Worm (Caenorhabditis elegans): ENCODE results near the gene C27D8.2.

The C27D8.2 gene

ce11 chrIV:12755641-12756040 lies 44.6 kb downstream of the C27D8.2 start:
- no peak for TF ChIP-seq elt-3 (tag; optimal IDR thresholded peaks at IDR 0.05)
- TF ChIP-seq R02D3.7 (tag; optimal IDR thresholded peaks at IDR 0.05) = no peak

ce11 chrIV:12757470-12757869 lies 46.5 kb downstream of the C27D8.2 start, which contains the start of gene flp-9:
TSS of gene flp-9 (minus strand) at chrIV:12757570.
- TF ChIP-seq C34F6.9 (tag; optimal IDR thresholded peaks at IDR 0.05) = no peak
- TF ChIP-seq R02D3.7 (tag; optimal IDR thresholded peaks at IDR 0.05) = no peak
- TF ChIP-seq mbf-1 (tag; optimal IDR thresholded peaks at IDR 0.05) = no peak
- no peak for TF ChIP-seq sma-9 (GFP tag; optimal IDR thresholded peaks at IDR 0.05)
- TF ChIP-seq sma-9 (tag; optimal IDR thresholded peaks at IDR 0.05) = no peak
- TF ChIP-seq lin-13 (GFP tag; optimal IDR thresholded peaks at IDR 0.05) = no peak
- TF ChIP-seq alr-1 (tag; optimal IDR thresholded peaks at IDR 0.05) = no peak
- no peak for TF ChIP-seq ZK546.5 (tag; optimal IDR thresholded peaks at IDR 0.05)
- no peak for TF ChIP-seq aly-2 (tag; optimal IDR thresholded peaks at IDR 0.05)
- TF ChIP-seq gmeb-1 (tag; optimal IDR thresholded peaks at IDR 0.05) = no peak
- TF ChIP-seq ztf-1 (GFP tag; conservative IDR thresholded peaks at IDR 0.05) = no peak
- no peak for TF ChIP-seq egl-27 (tag; optimal IDR thresholded peaks at IDR 0.05)
- no peak for TF ChIP-seq blmp-1 (tag; optimal IDR thresholded peaks at IDR 0.05; ENCODE audit: insufficient read depth)
- no peak for TF ChIP-seq lin-39 (tag; optimal IDR thresholded peaks at IDR 0.05)
- no peak for TF ChIP-seq nhr-6 (tag; optimal IDR thresholded peaks at IDR 0.05)
- no peak for TF ChIP-seq nhr-129 (tag; optimal IDR thresholded peaks at IDR 0.05)
- TF ChIP-seq snpc-4 (tag; optimal IDR thresholded peaks at IDR 0.05) = no peak
- no peak for TF ChIP-seq F13H6.1 (tag; optimal IDR thresholded peaks at IDR 0.05)
- TF ChIP-seq sem-4 (tag; optimal IDR thresholded peaks at IDR 0.05) = no peak

- TF ChIP-seq elt-3 (tag; optimal IDR thresholded peaks at IDR 0.05) = no peak
- no peak for TF ChIP-seq C34F6.9 (tag; optimal IDR thresholded peaks at IDR 0.05)
- no peak for TF ChIP-seq nhr-11 (tag; optimal IDR thresholded peaks at IDR 0.05)
- no peak for TF ChIP-seq fos-1 (tag; optimal IDR thresholded peaks at IDR 0.05)
- no peak for TF ChIP-seq blmp-1 (tag; optimal IDR thresholded peaks at IDR 0.05; ENCODE audit: insufficient read depth)
- no peak for TF ChIP-seq sem-4 (tag; optimal IDR thresholded peaks at IDR 0.05)
- TF ChIP-seq snpc-4 (tag; optimal IDR thresholded peaks at IDR 0.05) = no peak
- no peak for TF ChIP-seq aly-2 (tag; optimal IDR thresholded peaks at IDR 0.05)
- no peak for TF ChIP-seq lin-39 (tag; optimal IDR thresholded peaks at IDR 0.05)
- no peak for TF ChIP-seq nhr-10 (tag; optimal IDR thresholded peaks at IDR 0.05)
- no peak for TF ChIP-seq nhr-25 (tag; optimal IDR thresholded peaks at IDR 0.05)
- TF ChIP-seq ama-1 (optimal IDR thresholded peaks at IDR 0.05) = no peak
- no peak for TF ChIP-seq unc-62 (GFP tag; optimal IDR thresholded peaks at IDR 0.05)
- TF ChIP-seq elt-1 (tag; optimal IDR thresholded peaks at IDR 0.05) = no peak
- TF ChIP-seq sma-3 (GFP tag; optimal IDR thresholded peaks at IDR 0.05) = no peak
- TF ChIP-seq lin-11 (tag; optimal IDR thresholded peaks at IDR 0.05) = no peak
- no peak for TF ChIP-seq R02D3.7 (tag; optimal IDR thresholded peaks at IDR 0.05)
- no peak for TF ChIP-seq F13H6.1 (tag; optimal IDR thresholded peaks at IDR 0.05)
- no peak for TF ChIP-seq unc-55 (GFP tag; optimal IDR thresholded peaks at IDR 0.05)
Measured at ce11 chrIV:12762782-12763181, 51.8 kb downstream of the C27D8.2 start.

All from whole organism, L2 larva.